Worm (Caenorhabditis elegans): ENCODE measurements around the gene srh-19.

Gene srh-19

DNA sequence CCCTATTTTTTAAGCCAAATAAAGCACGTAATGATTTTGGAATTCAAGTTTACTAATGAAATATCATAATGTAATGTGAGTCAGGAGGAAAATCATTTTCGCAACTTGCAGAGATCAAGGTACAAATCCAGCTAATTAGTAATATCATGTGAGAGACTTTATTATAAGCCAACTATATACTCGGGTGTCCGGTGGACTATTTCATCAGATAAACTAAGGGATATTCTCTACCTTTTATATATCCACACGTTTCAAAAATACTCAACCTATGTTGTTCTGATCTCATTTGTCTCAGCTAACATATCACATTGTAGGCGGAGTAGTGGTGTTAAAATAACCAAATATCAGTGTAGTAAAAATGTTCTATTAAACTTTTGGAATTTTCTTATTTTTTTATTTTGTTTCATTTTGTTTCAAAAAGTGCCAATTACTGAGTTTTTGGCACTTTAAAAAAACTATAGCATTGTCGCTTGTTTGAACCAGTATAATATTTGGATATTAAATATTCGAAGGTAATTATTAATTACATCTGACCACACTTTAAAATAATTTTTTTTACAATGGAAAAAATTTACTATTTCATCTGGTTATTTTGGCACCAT is 23.5 kb upstream of the srh-19 start (continued):
- TF ChIP-seq lin-39 (tag; optimal IDR thresholded peaks at IDR 0.05) (peak; percentile 12), ceh-9 (tag; optimal IDR thresholded peaks at IDR 0.05) (no peak), ceh-28 (tag; optimal IDR thresholded peaks at IDR 0.05) (peak; percentile 96), fkh-10 (GFP tag; optimal IDR thresholded peaks at IDR 0.05) (peak; percentile 81), nhr-12 (tag; optimal IDR thresholded peaks at IDR 0.05) (no peak), daf-12 (tag; optimal IDR thresholded peaks at IDR 0.05) (peak; percentile 1), ceh-82 (tag; optimal IDR thresholded peaks at IDR 0.05) (peak; percentile 93), nhr-67 (tag; optimal IDR thresholded peaks at IDR 0.05) (no peak), egl-5 (tag; optimal IDR thresholded peaks at IDR 0.05) (peak; percentile 46), ama-1 (optimal IDR thresholded peaks at IDR 0.05) (no peak)

DNA sequence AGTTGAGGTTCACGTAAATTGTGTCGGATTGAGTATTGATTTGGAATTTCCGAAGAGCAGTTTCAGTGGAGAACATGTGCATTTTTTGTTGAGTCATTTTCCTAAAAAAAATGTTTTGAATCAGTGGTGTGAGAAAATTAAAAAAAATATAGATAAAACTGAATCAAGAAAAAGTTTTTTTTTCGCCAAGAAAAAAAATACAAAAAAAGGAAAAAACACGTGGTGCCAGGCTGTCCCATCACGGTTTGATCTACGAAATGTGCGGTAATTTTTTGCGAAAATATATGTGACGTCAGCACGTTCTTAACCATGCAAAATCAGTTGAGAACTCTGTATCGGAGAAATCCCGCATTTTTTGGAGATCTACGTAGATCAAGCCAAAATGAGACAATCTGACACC is 19.1 kb upstream of the srh-19 start, which contains the start of gene F56C3.9:
Gene F56C3.9, minus strand, starts transcription at position 101 of the 400 bp plus-strand sequence.
- no peak for TF ChIP-seq elt-2 (tag; optimal IDR thresholded peaks at IDR 0.05)
- no peak for TF ChIP-seq unc-62 (GFP tag; optimal IDR thresholded peaks at IDR 0.05)
- TF ChIP-seq nhr-237 (tag; optimal IDR thresholded peaks at IDR 0.05), result no peak
- TF ChIP-seq sea-2 (GFP tag; optimal IDR thresholded peaks at IDR 0.05), result no peak
- TF ChIP-seq nhr-43 (tag; optimal IDR thresholded peaks at IDR 0.05; ENCODE audit: poor library complexity, severe bottlenecking), result no peak
- TF ChIP-seq pqm-1 (tag; optimal IDR thresholded peaks at IDR 0.05), result no peak
- TF ChIP-seq hmg-11 (tag; optimal IDR thresholded peaks at IDR 0.05), result no peak
- no peak for TF ChIP-seq ceh-9 (tag; optimal IDR thresholded peaks at IDR 0.05)
- TF ChIP-seq ceh-82 (tag; optimal IDR thresholded peaks at IDR 0.05), result no peak
- TF ChIP-seq ceh-28 (tag; optimal IDR thresholded peaks at IDR 0.05), result no peak
- TF ChIP-seq nhr-11 (tag; optimal IDR thresholded peaks at IDR 0.05), result no peak
- TF ChIP-seq nhr-76 (tag; optimal IDR thresholded peaks at IDR 0.05), result no peak
- no peak for TF ChIP-seq fkh-2 (tag; optimal IDR thresholded peaks at IDR 0.05)
- no peak for TF ChIP-seq elt-3 (tag; optimal IDR thresholded peaks at IDR 0.05)
- no peak for TF ChIP-seq daf-12 (tag; optimal IDR thresholded peaks at IDR 0.05)
- no peak for TF ChIP-seq unc-39 (tag; optimal IDR thresholded peaks at IDR 0.05)
- no peak for TF ChIP-seq zag-1 (tag; optimal IDR thresholded peaks at IDR 0.05)
- no peak for TF ChIP-seq snpc-4 (tag; optimal IDR thresholded peaks at IDR 0.05)
- TF ChIP-seq lin-15B (tag; optimal IDR thresholded peaks at IDR 0.05), result no peak

DNA sequence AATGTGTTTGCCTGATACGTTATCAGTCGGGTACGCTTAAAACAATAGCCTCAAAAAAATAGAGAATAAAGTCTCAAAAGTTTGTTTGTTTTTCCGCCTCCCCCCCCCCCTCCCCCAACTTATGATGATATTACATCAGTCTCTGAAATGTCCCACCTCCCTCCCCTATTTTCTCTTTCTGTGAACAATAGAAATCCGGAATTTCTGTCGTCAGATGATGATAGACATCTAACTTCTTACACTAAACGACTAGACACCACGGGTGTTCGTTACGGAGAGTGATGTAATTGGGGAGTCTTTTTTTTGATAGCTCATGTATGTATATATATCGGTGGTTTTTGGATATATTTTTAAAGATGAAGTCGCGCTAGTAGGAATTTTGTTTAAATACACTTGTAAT is 18.5 kb upstream of the srh-19 start:
- TF ChIP-seq daf-12 (tag; optimal IDR thresholded peaks at IDR 0.05) (no peak), elt-2 (tag; optimal IDR thresholded peaks at IDR 0.05) (peak; percentile 4)

DNA sequence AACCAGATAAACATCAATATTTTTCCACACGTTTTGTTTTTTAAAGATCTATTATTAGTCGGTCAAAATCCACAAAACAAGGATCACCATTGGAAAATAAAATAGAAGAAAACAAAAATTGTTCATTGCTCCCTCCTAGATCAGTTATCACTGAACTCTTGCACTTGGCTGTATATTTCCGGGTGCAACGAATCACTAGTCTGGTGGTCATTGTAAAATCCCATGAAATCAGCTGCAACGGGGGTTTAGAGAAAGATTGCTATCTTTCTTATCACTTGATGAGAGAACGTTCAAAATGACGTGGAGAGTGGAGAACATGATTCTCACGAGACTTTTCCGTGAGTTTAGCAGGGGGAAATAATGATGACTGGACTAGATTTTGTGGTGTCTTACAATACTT is 17.2 kb upstream of the srh-19 start:
- TF ChIP-seq egl-27 (tag; optimal IDR thresholded peaks at IDR 0.05) (peak; percentile 32), mdl-1 (tag; optimal IDR thresholded peaks at IDR 0.05) (no peak), pqm-1 (tag; optimal IDR thresholded peaks at IDR 0.05) (peak; percentile 72), nhr-43 (tag; optimal IDR thresholded peaks at IDR 0.05; ENCODE audit: poor library complexity, severe bottlenecking) (peak; percentile 74), eor-1 (tag; optimal IDR thresholded peaks at IDR 0.05) (no peak), lin-15B (tag; optimal IDR thresholded peaks at IDR 0.05) (no peak), ztf-11 (tag; optimal IDR thresholded peaks at IDR 0.05) (no peak), daf-12 (tag; optimal IDR thresholded peaks at IDR 0.05) (no peak), jun-1 (tag; optimal IDR thresholded peaks at IDR 0.05) (peak; percentile 86), aly-2 (tag; optimal IDR thresholded peaks at IDR 0.05) (no peak), nhr-25 (tag; optimal IDR thresholded peaks at IDR 0.05) (no peak), fos-1 (tag; optimal IDR thresholded peaks at IDR 0.05) (no peak), elt-1 (tag; optimal IDR thresholded peaks at IDR 0.05) (no peak), sea-2 (GFP tag; optimal IDR thresholded peaks at IDR 0.05) (no peak), skn-1 (tag; optimal IDR thresholded peaks at IDR 0.05) (no peak), fkh-2 (tag; optimal IDR thresholded peaks at IDR 0.05) (no peak), ceh-9 (tag; optimal IDR thresholded peaks at IDR 0.05) (no peak), nhr-237 (tag; optimal IDR thresholded peaks at IDR 0.05) (no peak), nhr-28 (tag; optimal IDR thresholded peaks at IDR 0.05) (no peak), unc-62 (GFP tag; optimal IDR thresholded peaks at IDR 0.05) (no peak), mml-1 (tag; optimal IDR thresholded peaks at IDR 0.05) (no peak), ama-1 (optimal IDR thresholded peaks at IDR 0.05) (no peak), elt-2 (tag; optimal IDR thresholded peaks at IDR 0.05) (no peak), fkh-10 (GFP tag; optimal IDR thresholded peaks at IDR 0.05) (no peak), ceh-16 (tag; optimal IDR thresholded peaks at IDR 0.05) (no peak), ceh-82 (tag; optimal IDR thresholded peaks at IDR 0.05) (no peak), nhr-77 (tag; optimal IDR thresholded peaks at IDR 0.05) (no peak), hmg-11 (tag; optimal IDR thresholded peaks at IDR 0.05) (no peak), nfya-1 (tag; optimal IDR thresholded peaks at IDR 0.05; ENCODE audit: insufficient read depth) (peak; percentile 14), ceh-28 (tag; optimal IDR thresholded peaks at IDR 0.05) (no peak), pha-4 (tag; optimal IDR thresholded peaks at IDR 0.05) (no peak), ztf-4 (tag; optimal IDR thresholded peaks at IDR 0.05) (no peak), ZK546.5 (tag; optimal IDR thresholded peaks at IDR 0.05) (no peak), lin-39 (tag; optimal IDR thresholded peaks at IDR 0.05) (no peak), R02D3.7 (tag; optimal IDR thresholded peaks at IDR 0.05) (no peak), elt-3 (tag; optimal IDR thresholded peaks at IDR 0.05) (peak in 1 of 3 experiments; percentile 27), lsy-12 (tag; optimal IDR thresholded peaks at IDR 0.05) (no peak), zag-1 (tag; optimal IDR thresholded peaks at IDR 0.05) (no peak), nhr-67 (tag; optimal IDR thresholded peaks at IDR 0.05) (no peak)

Data from whole organism, L3 larva.